Fruit fly (Drosophila melanogaster): Measurements from ENCODE around the gene CG32196.

Gene CG32196

dm6 chr3L:18425288-18425687, 35.5 kb downstream of the CG32196 start (continued):
- no peak for TF ChIP-seq Lpt (GFP tag; optimal IDR thresholded peaks at IDR 0.05)
- TF ChIP-seq Eip78C (GFP tag) = peak; percentile 55
- TF ChIP-seq dac (GFP tag; optimal IDR thresholded peaks at IDR 0.05) = no peak
- TF ChIP-seq pdm3 (GFP tag; optimal IDR thresholded peaks at IDR 0.05) = peak; percentile 4
- TF ChIP-seq Hr39 (GFP tag; optimal IDR thresholded peaks at IDR 0.05) = no peak
- TF ChIP-seq spab (GFP tag; optimal IDR thresholded peaks at IDR 0.05) = no peak
- no peak for TF ChIP-seq CG6808 (GFP tag; optimal IDR thresholded peaks at IDR 0.05)
- no peak for TF ChIP-seq Hr4 (GFP tag; optimal IDR thresholded peaks at IDR 0.05)
- TF ChIP-seq CG6163 (GFP tag; IDR thresholded peaks at IDR 0.05) = no peak
- TF ChIP-seq net (GFP tag; optimal IDR thresholded peaks at IDR 0.05) = no peak
- TF ChIP-seq Ets96B (tag; optimal IDR thresholded peaks at IDR 0.05) = peak; percentile 24
- TF ChIP-seq Met (GFP tag; optimal IDR thresholded peaks at IDR 0.05) = peak; percentile 11
- no peak for TF ChIP-seq CG34406 (GFP tag; optimal IDR thresholded peaks at IDR 0.05)
- TF ChIP-seq OdsH (GFP tag; optimal IDR thresholded peaks at IDR 0.05) = peak; percentile 14
- peak; percentile 20 for TF ChIP-seq achi (GFP tag; optimal IDR thresholded peaks at IDR 0.05)
- no peak for TF ChIP-seq Ets21C (GFP tag; optimal IDR thresholded peaks at IDR 0.05)
- TF ChIP-seq Blimp-1 (GFP tag; optimal IDR thresholded peaks at IDR 0.05) = no peak

- TF ChIP-seq Eip93F (GFP tag; optimal IDR thresholded peaks at IDR 0.05) (no peak), Ets96B (tag; optimal IDR thresholded peaks at IDR 0.05) (no peak), CG6276 (GFP tag; optimal IDR thresholded peaks at IDR 0.05) (no peak), CG15336 (GFP tag; IDR thresholded peaks at IDR 0.05) (no peak), salr (GFP tag; optimal IDR thresholded peaks at IDR 0.05) (no peak), Eip75B (GFP tag; optimal IDR thresholded peaks at IDR 0.05) (no peak), Met (GFP tag; optimal IDR thresholded peaks at IDR 0.05) (peak; percentile 20), fd85E (GFP tag; optimal IDR thresholded peaks at IDR 0.05) (no peak), topi (GFP tag; optimal IDR thresholded peaks at IDR 0.05) (no peak), CG8319 (GFP tag; optimal IDR thresholded peaks at IDR 0.05) (no peak), cyc (GFP tag; optimal IDR thresholded peaks at IDR 0.05) (peak; percentile 11), Gug (GFP tag; IDR thresholded peaks at IDR 0.05) (no peak), svp (GFP tag) (peak; percentile 52), lz (GFP tag; optimal IDR thresholded peaks at IDR 0.05) (peak; percentile 5), dsx (GFP tag; optimal IDR thresholded peaks at IDR 0.05; ENCODE audit: poor library complexity, severe bottlenecking) (no peak), Hr4 (GFP tag; optimal IDR thresholded peaks at IDR 0.05) (no peak), Eip78C (GFP tag) (peak; percentile 69), Hr38 (GFP tag; optimal IDR thresholded peaks at IDR 0.05) (no peak), CG4318 (GFP tag; optimal IDR thresholded peaks at IDR 0.05) (no peak), achi (GFP tag; optimal IDR thresholded peaks at IDR 0.05) (no peak), ss (GFP tag; optimal IDR thresholded peaks at IDR 0.05) (no peak), pdm3 (GFP tag; optimal IDR thresholded peaks at IDR 0.05) (no peak), net (GFP tag; optimal IDR thresholded peaks at IDR 0.05) (no peak), CG3919 (GFP tag; optimal IDR thresholded peaks at IDR 0.05) (peak; percentile 15), CG6808 (GFP tag; optimal IDR thresholded peaks at IDR 0.05) (no peak), CG11294 (GFP tag; IDR thresholded peaks at IDR 0.05) (no peak), CG8632 (GFP tag; optimal IDR thresholded peaks at IDR 0.05) (no peak), Hr39 (GFP tag; optimal IDR thresholded peaks at IDR 0.05) (peak; percentile 16), CG10631 (GFP tag; optimal IDR thresholded peaks at IDR 0.05) (no peak), CG8119 (GFP tag; IDR thresholded peaks at IDR 0.05) (no peak), vri (GFP tag; optimal IDR thresholded peaks at IDR 0.05) (no peak), Blimp-1 (GFP tag; optimal IDR thresholded peaks at IDR 0.05) (no peak), Sox14 (GFP tag; optimal IDR thresholded peaks at IDR 0.05) (no peak), CG31627 (GFP tag; optimal IDR thresholded peaks at IDR 0.05) (no peak), Sox102F (GFP tag; optimal IDR thresholded peaks at IDR 0.05) (peak; percentile 22), CG6792 (GFP tag; optimal IDR thresholded peaks at IDR 0.05) (no peak), CG3032 (tag; optimal IDR thresholded peaks at IDR 0.05) (no peak), fkh (GFP tag; optimal IDR thresholded peaks at IDR 0.05) (no peak), eg (GFP tag; IDR thresholded peaks at IDR 0.05) (no peak), Sox15 (GFP tag; optimal IDR thresholded peaks at IDR 0.05) (no peak), Lpt (GFP tag; optimal IDR thresholded peaks at IDR 0.05) (no peak), fd59A (GFP tag; optimal IDR thresholded peaks at IDR 0.05) (no peak), CG11902 (GFP tag; optimal IDR thresholded peaks at IDR 0.05) (no peak), Smox (GFP tag; optimal IDR thresholded peaks at IDR 0.05) (peak; percentile 6)
These were observed 37.8 kb downstream of the CG32196 start for dm6 chr3L:18423011-18423410.
